Fruit fly (Drosophila melanogaster) whole organism, wandering third instar larva: ENCODE data around the gene Gagr.
A peak's percentile ranks its signal among the peaks of the same experiment; 100 is the strongest.

Source experiments
- Abd-B ChIP-seq: fragments of >200 bp; optimal IDR thresholded peaks from 2 replicates; lab custom pipeline; 2017; ENCODE audit warnings: missing biosample characterization, missing genetic modification characterization
- CG32264 ChIP-seq: fragments of 200-800 bp; sonication (Bioruptor generic); optimal IDR thresholded peaks from 2 replicates; lab custom pipeline; 2016; ENCODE audit warnings: missing biosample characterization, missing genetic modification characterization
- CG9705 ChIP-seq: fragments of 200-800 bp; sonication (Bioruptor generic); optimal IDR thresholded peaks from 2 replicates; lab custom pipeline; 2018; ENCODE audit warnings: missing biosample characterization, mild to moderate bottlenecking, missing genetic modification characterization
- Dfd ChIP-seq: fragments of >200 bp; optimal IDR thresholded peaks from 2 replicates; lab custom pipeline; 2017; ENCODE audit warnings: missing biosample characterization, missing genetic modification characterization
- Dif ChIP-seq: fragments of 200-275, 200-300 bp; sonication (Bioruptor generic); optimal IDR thresholded peaks from 2 replicates; lab custom pipeline; 2018; ENCODE audit warnings: missing biosample characterization, missing genetic modification characterization; ENCODE audit not compliant: partially characterized antibody
- HLH106 ChIP-seq: fragments of 200-800 bp; optimal IDR thresholded peaks from 3 replicates; lab custom pipeline; 2019; ENCODE audit warnings: missing biosample characterization, mild to moderate bottlenecking, missing genetic modification characterization, moderate library complexity
- Hnf4 ChIP-seq: fragments of 200-800 bp; sonication (Bioruptor generic); optimal IDR thresholded peaks from 2 replicates; lab custom pipeline; 2016; ENCODE audit warnings: missing biosample characterization, mild to moderate bottlenecking, missing genetic modification characterization
- Hr78 ChIP-seq: fragments of >200 bp; optimal IDR thresholded peaks from 2 replicates; lab custom pipeline; 2017; ENCODE audit warnings: missing biosample characterization, missing genetic modification characterization
- Jra ChIP-seq: sonication (Bioruptor generic); optimal IDR thresholded peaks from 2 replicates; lab custom pipeline; 2016; ENCODE audit warnings: missing biosample characterization, missing genetic modification characterization
- Myc ChIP-seq: fragments of >200 bp; optimal IDR thresholded peaks from 2 replicates; lab custom pipeline; 2017
- N ChIP-seq: fragments of >200 bp; optimal IDR thresholded peaks from 2 replicates; lab custom pipeline; 2018; ENCODE audit warnings: missing biosample characterization, missing external identifiers, missing genetic modification characterization
- OdsH ChIP-seq: fragments of 200-800 bp; sonication (Bioruptor generic); optimal IDR thresholded peaks from 2 replicates; lab custom pipeline; 2016; ENCODE audit warnings: missing biosample characterization, mild to moderate bottlenecking, missing genetic modification characterization
- Rel ChIP-seq, 2 experiments: fragments of 200-800 bp; sonication (Bioruptor generic) in 1 of 2; optimal IDR thresholded peaks; 2 replicates in 1 of 2; 3 replicates in 1 of 2; lab custom pipeline; 2016 to 2019; ENCODE audit warnings: mild to moderate bottlenecking in 2 of 2, missing biosample characterization in 2 of 2, missing genetic modification characterization in 2 of 2, moderate library complexity in 1 of 2
- Sp1 ChIP-seq: fragments of 200-800 bp; sonication (Bioruptor generic); optimal IDR thresholded peaks from 3 replicates; lab custom pipeline; 2019; ENCODE audit warnings: missing biosample characterization, mild to moderate bottlenecking, missing genetic modification characterization, moderate library complexity
- br ChIP-seq: fragments of 200-800 bp; sonication (Bioruptor generic); optimal IDR thresholded peaks from 2 replicates; lab custom pipeline; 2016; ENCODE audit warnings: missing biosample characterization, missing genetic modification characterization
- brk ChIP-seq: fragments of 200-800 bp; sonication (Bioruptor generic); optimal IDR thresholded peaks from 2 replicates; lab custom pipeline; 2016; ENCODE audit warnings: missing biosample characterization, mild to moderate bottlenecking, missing genetic modification characterization
- dl ChIP-seq, 2 experiments: fragments of 175-275, 200-275 bp in 1 of 2; fragments of 200-275 bp in 1 of 2; sonication (Bioruptor generic); optimal IDR thresholded peaks; lab custom pipeline; 2018; ENCODE audit warnings: mild to moderate bottlenecking in 2 of 2, missing biosample characterization in 2 of 2, missing genetic modification characterization in 2 of 2, moderate library complexity in 2 of 2; ENCODE audit not compliant: partially characterized antibody in 2 of 2, insufficient read depth in 1 of 2
- dmrt93B ChIP-seq: fragments of 200-800 bp; sonication (Bioruptor generic); optimal IDR thresholded peaks from 2 replicates; lab custom pipeline; 2018; ENCODE audit warnings: missing biosample characterization, mild to moderate bottlenecking, missing genetic modification characterization
- dsf ChIP-seq: sonication (Bioruptor generic); optimal IDR thresholded peaks from 2 replicates; lab custom pipeline; 2016; ENCODE audit warnings: missing biosample characterization, missing genetic modification characterization, borderline replicate concordance
- ey ChIP-seq: fragments of 200-800 bp; sonication (Bioruptor generic); optimal IDR thresholded peaks from 2 replicates; lab custom pipeline; 2016; ENCODE audit warnings: missing biosample characterization, missing genetic modification characterization
- foxo ChIP-seq, 2 experiments: fragments of 200-800 bp; sonication (Bioruptor generic); optimal IDR thresholded peaks; 2 replicates in 1 of 2; 3 replicates in 1 of 2; lab custom pipeline; 2016 to 2017; ENCODE audit warnings: missing biosample characterization in 2 of 2, missing genetic modification characterization in 2 of 2
- fru ChIP-seq: fragments of 200-800 bp; sonication (Bioruptor generic); optimal IDR thresholded peaks from 3 replicates; lab custom pipeline; 2016; ENCODE audit warnings: missing biosample characterization, mild to moderate bottlenecking, missing genetic modification characterization
- h ChIP-seq: fragments of 200-800 bp; sonication (Bioruptor generic); optimal IDR thresholded peaks from 3 replicates; lab custom pipeline; 2016; ENCODE audit warnings: missing biosample characterization, mild to moderate bottlenecking, missing genetic modification characterization
- jim ChIP-seq: fragments of 175-275, 200-325 bp; sonication (Bioruptor generic); optimal IDR thresholded peaks from 2 replicates; lab custom pipeline; 2016; ENCODE audit warnings: missing biosample characterization, mild to moderate bottlenecking, missing genetic modification characterization
- psq ChIP-seq: fragments of 200-800 bp; sonication (Bioruptor generic); optimal IDR thresholded peaks from 3 replicates; lab custom pipeline; 2017; ENCODE audit warnings: missing biosample characterization, mild to moderate bottlenecking, missing genetic modification characterization, moderate library complexity
- rgr ChIP-seq: fragments of 200-800 bp; sonication (Bioruptor generic); optimal IDR thresholded peaks from 3 replicates; lab custom pipeline; 2016; ENCODE audit warnings: missing biosample characterization, mild to moderate bottlenecking, missing genetic modification characterization
- sage ChIP-seq: fragments of 200-800 bp; sonication (Bioruptor generic); optimal IDR thresholded peaks from 2 replicates; lab custom pipeline; 2016; ENCODE audit warnings: missing biosample characterization, mild to moderate bottlenecking, missing genetic modification characterization
- sv ChIP-seq: fragments of 200-800 bp; sonication (Bioruptor generic); optimal IDR thresholded peaks from 3 replicates; lab custom pipeline; 2016; ENCODE audit warnings: missing biosample characterization, missing genetic modification characterization
- tai ChIP-seq: sonication (Bioruptor generic); optimal IDR thresholded peaks from 2 replicates; lab custom pipeline; 2016; ENCODE audit warnings: missing biosample characterization, missing genetic modification characterization
- usp ChIP-seq: fragments of >200 bp; optimal IDR thresholded peaks from 2 replicates; lab custom pipeline; 2017; ENCODE audit warnings: missing biosample characterization, missing genetic modification characterization
- woc ChIP-seq: sonication (Bioruptor generic); optimal IDR thresholded peaks from 2 replicates; lab custom pipeline; 2016; ENCODE audit warnings: missing biosample characterization, mild to moderate bottlenecking, missing genetic modification characterization

Gagr gene

dm6 chr3L:16362119-16362653 lies 32.2 kb upstream of the Gagr start, which contains the start of gene Cpr72Ea:
Gene Cpr72Ea (plus strand): TSS chr3L:16362603.
- TF ChIP-seq usp (no peak), Hr78 (GFP tag; lab: Kevin White, UChicago) (no peak), psq (GFP tag; lab: Kevin White, UChicago) (no peak), tai (GFP tag; lab: Kevin White, UChicago) (no peak), jim (GFP tag; lab: Kevin White, UChicago) (no peak), Dif (GFP tag; lab: Kevin White, UChicago) (no peak), dl (GFP tag; optimal IDR thresholded peaks at IDR 0.05; lab: Kevin White, UChicago; ENCODE audit: insufficient read depth in 1 of 2, partially characterized antibody in 2 of 2) (no peak), Hnf4 (GFP tag; lab: Kevin White, UChicago) (no peak), Rel (GFP tag; optimal IDR thresholded peaks at IDR 0.05; lab: Kevin White, UChicago) (no peak), Rel (tag; optimal IDR thresholded peaks at IDR 0.05; lab: Kevin White, UChicago) (no peak), N (GFP tag; lab: Kevin White, UChicago) (no peak), Dfd (GFP tag; lab: Kevin White, UChicago) (no peak), Jra (no peak), foxo (GFP tag; optimal IDR thresholded peaks at IDR 0.05; lab: Kevin White, UChicago) (no peak), br (GFP tag; lab: Kevin White, UChicago) (no peak)

dm6 chr3L:16364182-16364581 lies 30.2 kb upstream of the Gagr start:
- TF ChIP-seq tai (GFP tag; lab: Kevin White, UChicago), result no peak
- TF ChIP-seq rgr, result peak; percentile 70
- TF ChIP-seq fru (GFP tag; lab: Kevin White, UChicago), result peak; percentile 81
- TF ChIP-seq h, result peak; percentile 83
- TF ChIP-seq ey, result peak; percentile 69
- TF ChIP-seq Rel (GFP tag; optimal IDR thresholded peaks at IDR 0.05; lab: Kevin White, UChicago), result no peak
- TF ChIP-seq Rel (tag; optimal IDR thresholded peaks at IDR 0.05; lab: Kevin White, UChicago), result no peak
- peak; percentile 65 for TF ChIP-seq Hnf4 (GFP tag; lab: Kevin White, UChicago)
- TF ChIP-seq foxo (GFP tag; optimal IDR thresholded peaks at IDR 0.05; lab: Kevin White, UChicago), result peak in 1 of 2 experiments; percentile 78
- peak; percentile 78 for TF ChIP-seq Sp1 (GFP tag; lab: Kevin White, UChicago)
- peak; percentile 81 for TF ChIP-seq OdsH
- peak; percentile 67 for TF ChIP-seq woc (GFP tag; lab: Kevin White, UChicago)
- TF ChIP-seq dsf (GFP tag; lab: Kevin White, UChicago), result no peak
- TF ChIP-seq HLH106 (tag; lab: Kevin White, UChicago), result peak; percentile 82
- no peak for TF ChIP-seq sage (GFP tag; lab: Kevin White, UChicago)
- peak; percentile 73 for TF ChIP-seq br (GFP tag; lab: Kevin White, UChicago)
- peak; percentile 66 for TF ChIP-seq psq (GFP tag; lab: Kevin White, UChicago)
- no peak for TF ChIP-seq Dfd (GFP tag; lab: Kevin White, UChicago)
- TF ChIP-seq CG32264, result peak; percentile 25
- no peak for TF ChIP-seq dl (GFP tag; optimal IDR thresholded peaks at IDR 0.05; lab: Kevin White, UChicago; ENCODE audit: insufficient read depth in 1 of 2, partially characterized antibody in 2 of 2)
- TF ChIP-seq dmrt93B, result peak; percentile 56
- TF ChIP-seq brk (GFP tag; lab: Kevin White, UChicago), result peak; percentile 27
- TF ChIP-seq CG9705 (GFP tag; lab: Kevin White, UChicago), result peak; percentile 39
- TF ChIP-seq, all 38 proteins: peak for 16

dm6 chr3L:16364599-16364998 lies 29.8 kb upstream of the Gagr start, which contains the start of gene Cpr72Eb:
Gene Cpr72Eb (plus strand): TSS chr3L:16364899.
- no peak for TF ChIP-seq fru (GFP tag; lab: Kevin White, UChicago)

- no peak for TF ChIP-seq Rel (GFP tag; optimal IDR thresholded peaks at IDR 0.05; lab: Kevin White, UChicago)
- TF ChIP-seq Rel (tag; optimal IDR thresholded peaks at IDR 0.05; lab: Kevin White, UChicago), result no peak
- no peak for TF ChIP-seq fru (GFP tag; lab: Kevin White, UChicago)
- no peak for TF ChIP-seq psq (GFP tag; lab: Kevin White, UChicago)
- no peak for TF ChIP-seq Myc (lab: Kevin White, UChicago)
- TF ChIP-seq dl (GFP tag; optimal IDR thresholded peaks at IDR 0.05; lab: Kevin White, UChicago; ENCODE audit: insufficient read depth in 1 of 2, partially characterized antibody in 2 of 2), result no peak
- no peak for TF ChIP-seq Abd-B (GFP tag; lab: Kevin White, UChicago)
- no peak for TF ChIP-seq Hr78 (GFP tag; lab: Kevin White, UChicago)
- TF ChIP-seq sv (GFP tag; lab: Kevin White, UChicago), result no peak
- no peak for TF ChIP-seq tai (GFP tag; lab: Kevin White, UChicago)
- TF ChIP-seq CG9705 (GFP tag; lab: Kevin White, UChicago), result no peak
Observed at dm6 chr3L:16367240-16367639, 27.1 kb upstream of the Gagr start, which contains the start of gene Cpr72Ec. Gene Cpr72Ec (minus strand): TSS chr3L:16367340.
